Fruit fly (Drosophila melanogaster) Kc167 (cell line): ENCODE data around the gene CG10011.

ENCODE experiments used
- Myc ChIP-seq: fragments of >200 bp; optimal IDR thresholded peaks from 2 replicates; lab custom pipeline; 2017; ENCODE audit warnings: missing external identifiers
- h ChIP-seq: fragments of >200 bp; optimal IDR thresholded peaks from 3 replicates; lab custom pipeline; 2018; ENCODE audit warnings: missing external identifiers
- insv ChIP-seq: fragments of >200 bp; optimal IDR thresholded peaks from 3 replicates; lab custom pipeline; 2018; ENCODE audit warnings: missing external identifiers
- ttk ChIP-seq: sonication (Bioruptor generic); optimal IDR thresholded peaks from 2 replicates; lab custom pipeline; 2017; ENCODE audit warnings: missing external identifiers

DNA sequence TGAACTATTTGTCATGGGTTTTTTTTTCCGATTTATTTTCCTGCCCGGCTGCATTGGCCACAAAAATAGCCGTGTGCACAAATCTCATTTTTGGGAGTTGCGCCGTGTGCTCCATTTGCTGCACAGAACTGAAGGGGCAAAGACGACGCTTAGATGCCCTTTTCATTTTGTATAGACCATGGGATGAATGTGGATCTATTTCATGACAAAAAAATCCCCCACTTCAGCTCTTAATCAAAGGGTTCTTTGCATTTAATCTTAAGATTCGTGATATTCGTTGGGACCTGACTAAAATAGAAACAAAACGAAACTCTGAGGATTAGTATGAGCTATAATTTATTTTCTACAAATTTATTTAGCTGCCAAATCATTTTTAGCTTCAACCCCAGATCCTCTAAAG, 4.8 kb downstream of the CG10011 start:
- TF ChIP-seq ttk: no peak
- TF ChIP-seq h (lab: Kevin White, UChicago): no peak
- TF ChIP-seq Myc (lab: Kevin White, UChicago): no peak
- TF ChIP-seq insv (lab: Kevin White, UChicago): no peak
